Worm (Caenorhabditis elegans): ENCODE results near the gene F54D10.4.

- TF ChIP-seq hlh-30 (tag; optimal IDR thresholded peaks at IDR 0.05; ENCODE audit: insufficient read depth) (no peak), fax-1 (tag; optimal IDR thresholded peaks at IDR 0.05) (no peak), pros-1 (tag; optimal IDR thresholded peaks at IDR 0.05) (no peak)
These were observed 25.6 kb downstream of the F54D10.4 start for ce11 chrII:3781238-3781637.

Data from whole organism, late embryonic.